Worm (Caenorhabditis elegans): ENCODE results near the gene epg-7.

epg-7 gene

ce11 chrX:7313236-7313635, 21.3 kb upstream of the epg-7 start:
- TF ChIP-seq alr-1 (tag; optimal IDR thresholded peaks at IDR 0.05; ENCODE audit: borderline replicate concordance), result no peak
- no peak for TF ChIP-seq C16A3.4 (tag; optimal IDR thresholded peaks at IDR 0.05)
- TF ChIP-seq dsc-1 (tag; optimal IDR thresholded peaks at IDR 0.05), result no peak
- TF ChIP-seq C34B4.2 (tag; optimal IDR thresholded peaks at IDR 0.05), result no peak
- no peak for TF ChIP-seq pqm-1 (tag; optimal IDR thresholded peaks at IDR 0.05)
- TF ChIP-seq elt-3 (tag; optimal IDR thresholded peaks at IDR 0.05), result no peak
- TF ChIP-seq swsn-7 (tag; optimal IDR thresholded peaks at IDR 0.05), result no peak
- TF ChIP-seq unc-62 (GFP tag; optimal IDR thresholded peaks at IDR 0.05), result no peak
- no peak for TF ChIP-seq C04F5.9 (tag; optimal IDR thresholded peaks at IDR 0.05)
- TF ChIP-seq nhr-20 (tag; optimal IDR thresholded peaks at IDR 0.05), result no peak

ce11 chrX:7314564-7314963, 19.9 kb upstream of the epg-7 start:
- TF ChIP-seq ceh-8 (GFP tag; optimal IDR thresholded peaks at IDR 0.05) (no peak), elt-2 (tag; optimal IDR thresholded peaks at IDR 0.05) (peak; percentile 40), efl-1 (optimal IDR thresholded peaks at IDR 0.05) (no peak), efl-1 (GFP tag; optimal IDR thresholded peaks at IDR 0.05 in 1 of 2) (peak in 1 of 2 experiments; percentile 16)

ce11 chrX:7315329-7315728, 19.2 kb upstream of the epg-7 start, which contains the start of gene spp-3:
Gene spp-3, minus strand, starts transcription at chrX:7315353.
- TF ChIP-seq nhr-90 (tag; optimal IDR thresholded peaks at IDR 0.05; ENCODE audit: poor library complexity) (peak; percentile 8), pqm-1 (tag; optimal IDR thresholded peaks at IDR 0.05) (peak; percentile 20), elt-2 (tag; optimal IDR thresholded peaks at IDR 0.05) (peak; percentile 93), lin-35 (GFP tag; optimal IDR thresholded peaks at IDR 0.05) (peak in 1 of 2 experiments; percentile 41), lin-13 (GFP tag; optimal IDR thresholded peaks at IDR 0.05) (no peak), mep-1 (tag; optimal IDR thresholded peaks at IDR 0.05) (no peak), lsy-2 (tag; optimal IDR thresholded peaks at IDR 0.05) (peak in 1 of 2 experiments; percentile 39), nhr-20 (tag; optimal IDR thresholded peaks at IDR 0.05) (peak; percentile 17)

ce11 chrX:7316485-7317391, 17.8 kb upstream of the epg-7 start, which contains the start of the genes spp-2 and spp-6:
Gene spp-2, minus strand, starts transcription at chrX:7316818.
Gene spp-6, plus strand, starts transcription at chrX:7317341.
- TF ChIP-seq ama-1 (optimal IDR thresholded peaks at IDR 0.05) (peak; percentile 52), pqm-1 (tag; optimal IDR thresholded peaks at IDR 0.05) (peak; percentile 39), sup-37 (GFP tag; optimal IDR thresholded peaks at IDR 0.05) (no peak), lin-35 (GFP tag; optimal IDR thresholded peaks at IDR 0.05) (peak in 1 of 2 experiments; percentile 36), sptf-1 (tag; optimal IDR thresholded peaks at IDR 0.05) (no peak), elt-2 (tag; optimal IDR thresholded peaks at IDR 0.05) (peak; percentile 85), nhr-237 (tag; optimal IDR thresholded peaks at IDR 0.05) (no peak), snpc-4 (tag; optimal IDR thresholded peaks at IDR 0.05) (no peak), pax-3 (tag; optimal IDR thresholded peaks at IDR 0.05) (no peak), ets-5 (GFP tag; IDR thresholded peaks at IDR 0.05) (no peak), grh-1 (GFP tag; IDR thresholded peaks at IDR 0.05) (no peak), nhr-71 (tag; optimal IDR thresholded peaks at IDR 0.05) (peak; percentile 29), lir-3 (tag; optimal IDR thresholded peaks at IDR 0.05; ENCODE audit: poor library complexity) (no peak), jun-1 (tag; optimal IDR thresholded peaks at IDR 0.05) (peak; percentile 18), tlp-1 (tag; optimal IDR thresholded peaks at IDR 0.05) (no peak), alr-1 (tag; optimal IDR thresholded peaks at IDR 0.05; ENCODE audit: borderline replicate concordance) (no peak)

ce11 chrX:7318639-7319038, 15.9 kb upstream of the epg-7 start, which contains the start of gene spp-4:
Gene spp-4, minus strand, starts transcription at chrX:7318756.
- TF ChIP-seq nhr-85 (tag) (no peak), elt-2 (tag; optimal IDR thresholded peaks at IDR 0.05) (peak; percentile 72)
